Fruit fly (Drosophila melanogaster): ENCODE measurements around the gene CG4884.

Gene CG4884

dm6 chr3R:27922673-27923175, 36.3 kb downstream of the CG4884 start, which contains the start of gene RpL4 (continued):
- TF ChIP-seq fd96Cb (tag; optimal IDR thresholded peaks at IDR 0.05) = peak; percentile 48
- TF ChIP-seq Nf-YB (GFP tag; optimal IDR thresholded peaks at IDR 0.05) = peak; percentile 73
- peak; percentile 78 for TF ChIP-seq CG8089 (GFP tag; optimal IDR thresholded peaks at IDR 0.05)
- peak; percentile 93 for TF ChIP-seq CG9727 (GFP tag; optimal IDR thresholded peaks at IDR 0.05)
- TF ChIP-seq CG3407 (GFP tag; optimal IDR thresholded peaks at IDR 0.05) = peak; percentile 85
- no peak for TF ChIP-seq Doc3 (GFP tag; IDR thresholded peaks at IDR 0.05; ENCODE audit: partially characterized antibody)
- peak; percentile 87 for TF ChIP-seq bigmax (GFP tag; optimal IDR thresholded peaks at IDR 0.05)
- TF ChIP-seq CG15696 (tag; optimal IDR thresholded peaks at IDR 0.05) = no peak
- peak; percentile 79 for TF ChIP-seq luna (GFP tag; optimal IDR thresholded peaks at IDR 0.05)
- TF ChIP-seq Atf-2 (GFP tag; optimal IDR thresholded peaks at IDR 0.05) = peak; percentile 48
- peak; percentile 67 for TF ChIP-seq CG7556 (GFP tag; optimal IDR thresholded peaks at IDR 0.05)
- peak; percentile 91 for TF ChIP-seq CG17328 (GFP tag; IDR thresholded peaks at IDR 0.05)
- peak; percentile 69 for TF ChIP-seq CG6683 (GFP tag; optimal IDR thresholded peaks at IDR 0.05)
- TF ChIP-seq YL-1 (GFP tag; optimal IDR thresholded peaks at IDR 0.05) = peak; percentile 98
- 0 out of 2 replicates have a peak, but pooled peaks have one; percentile 27 for TF ChIP-seq CG4404 (GFP tag; IDR thresholded peaks at IDR 0.05)
- peak; percentile 38; the same call in 1 of the 2 replicates for TF ChIP-seq crol (GFP tag; IDR thresholded peaks at IDR 0.05)
- peak; percentile 82 for TF ChIP-seq scrt (GFP tag; optimal IDR thresholded peaks at IDR 0.05)
- TF ChIP-seq sug (tag; optimal IDR thresholded peaks at IDR 0.05) = peak; percentile 72
- TF ChIP-seq CG1024 (GFP tag; IDR thresholded peaks at IDR 0.05) = peak; percentile 83
- TF ChIP-seq CG17612 (GFP tag; IDR thresholded peaks at IDR 0.05) = no peak
- peak; percentile 82 for TF ChIP-seq PHDP (tag; optimal IDR thresholded peaks at IDR 0.05)
- TF ChIP-seq CG8478 (optimal IDR thresholded peaks at IDR 0.05) = peak; percentile 41
- peak; percentile 62 for TF ChIP-seq cato (GFP tag; optimal IDR thresholded peaks at IDR 0.05; ENCODE audit: borderline replicate concordance)
- TF ChIP-seq CG6765 (GFP tag; optimal IDR thresholded peaks at IDR 0.05) = peak; percentile 93
- TF ChIP-seq jumu (GFP tag; optimal IDR thresholded peaks at IDR 0.05) = no peak
- peak; percentile 81 for TF ChIP-seq CG7839 (tag; optimal IDR thresholded peaks at IDR 0.05)
- TF ChIP-seq Abd-B (GFP tag; optimal IDR thresholded peaks at IDR 0.05) = no peak
- peak; percentile 44 for TF ChIP-seq exex (tag; optimal IDR thresholded peaks at IDR 0.05)
- peak; percentile 44 for TF ChIP-seq grn (GFP tag; optimal IDR thresholded peaks at IDR 0.05)
- TF ChIP-seq dpn (GFP tag; optimal IDR thresholded peaks at IDR 0.05) = peak; percentile 52 to 82
- peak; percentile 90 for TF ChIP-seq CG10267 (tag; optimal IDR thresholded peaks at IDR 0.05)
- peak; percentile 31 for TF ChIP-seq TFAM (GFP tag; optimal IDR thresholded peaks at IDR 0.05)
- TF ChIP-seq CG2202 (tag; optimal IDR thresholded peaks at IDR 0.05) = peak; percentile 78
- peak; percentile 56 for TF ChIP-seq CG4820 (GFP tag; optimal IDR thresholded peaks at IDR 0.05)
- TF ChIP-seq CG14710 (tag; optimal IDR thresholded peaks at IDR 0.05) = peak; percentile 76
- TF ChIP-seq so (GFP tag; IDR thresholded peaks at IDR 0.05) = peak; percentile 70; the same call in 2 of the 3 replicates
- TF ChIP-seq Ets65A (GFP tag) = peak; percentile 98
- TF ChIP-seq pho (GFP tag; optimal IDR thresholded peaks at IDR 0.05) = peak; percentile 77
- peak; percentile 93 for TF ChIP-seq CG6813 (GFP tag; optimal IDR thresholded peaks at IDR 0.05)
- no peak for TF ChIP-seq inv (GFP tag; IDR thresholded peaks at IDR 0.05; ENCODE audit: partially characterized antibody)
- no peak for TF ChIP-seq HLH4C (GFP tag; IDR thresholded peaks at IDR 0.05; ENCODE audit: partially characterized antibody)
- TF ChIP-seq bsh (GFP tag; optimal IDR thresholded peaks at IDR 0.05) = peak; percentile 5 to 77
- TF ChIP-seq Bdp1 (GFP tag; optimal IDR thresholded peaks at IDR 0.05) = peak; percentile 66
- TF ChIP-seq CG10565 (GFP tag; optimal IDR thresholded peaks at IDR 0.05) = no peak
- peak; percentile 89 for TF ChIP-seq sr (GFP tag; IDR thresholded peaks at IDR 0.05)
- TF ChIP-seq CG10654 (GFP tag; optimal IDR thresholded peaks at IDR 0.05) = peak; percentile 70
- TF ChIP-seq HHEX (GFP tag; optimal IDR thresholded peaks at IDR 0.05) = peak; percentile 87
- TF ChIP-seq B-H2 (GFP tag; optimal IDR thresholded peaks at IDR 0.05) = peak; percentile 96
- TF ChIP-seq Lpt (GFP tag; optimal IDR thresholded peaks at IDR 0.05) = no peak
- TF ChIP-seq CG12071 (GFP tag; optimal IDR thresholded peaks at IDR 0.05) = peak; percentile 88
